Worm (Caenorhabditis elegans) whole organism, late embryonic: ENCODE data around the gene Y76B12C.4.

Experiments used
- F13H6.1 ChIP-seq: sonication (generic microtip); optimal IDR thresholded peaks from 2 replicates; lab custom pipeline; 2016; ENCODE audit warnings: missing genetic modification characterization, missing compliant biosample characterization
- K02D7.2 ChIP-seq: sonication (generic microtip); optimal IDR thresholded peaks from 2 replicates; lab custom pipeline; 2017; ENCODE audit warnings: mild to moderate bottlenecking, missing genetic modification characterization, missing compliant biosample characterization
- T23F11.4 ChIP-seq: fragments of 200-800 bp; sonication (Bioruptor generic); optimal IDR thresholded peaks from 2 replicates; lab custom pipeline; 2018; ENCODE audit warnings: mild to moderate bottlenecking, missing genetic modification characterization, missing compliant biosample characterization
- Y22D7AL.16 ChIP-seq: sonication (generic microtip); optimal IDR thresholded peaks from 2 replicates; lab custom pipeline; 2016; ENCODE audit warnings: missing genetic modification characterization, missing compliant biosample characterization
- ama-1 ChIP-seq: fragments of 150-350 bp; optimal IDR thresholded peaks from 2 replicates; lab custom pipeline; 2014
- ceh-14 ChIP-seq: sonication (generic microtip); optimal IDR thresholded peaks from 2 replicates; lab custom pipeline; 2016; ENCODE audit warnings: missing genotype, missing genetic modification characterization, missing compliant biosample characterization
- ceh-24 ChIP-seq: sonication (generic microtip); optimal IDR thresholded peaks from 2 replicates; lab custom pipeline; 2016; ENCODE audit warnings: mild to moderate bottlenecking, missing genetic modification characterization, missing compliant biosample characterization
- ceh-30 ChIP-seq: fragments of 150-350 bp; optimal IDR thresholded peaks from 2 replicates; lab custom pipeline; 2014; ENCODE audit warnings: missing biosample characterization, missing genetic modification characterization
- ceh-31 ChIP-seq: sonication (generic microtip); optimal IDR thresholded peaks from 2 replicates; lab custom pipeline; 2016; ENCODE audit warnings: missing genetic modification characterization, missing compliant biosample characterization
- ceh-45 ChIP-seq: fragments of 200-800 bp; sonication (Bioruptor generic); IDR thresholded peaks from 2 replicates; pipeline ENCODE4 v1.3.6; 2022; ENCODE audit warnings: missing genetic modification reagents, missing genetic modification characterization, missing compliant biosample characterization
- ceh-48 ChIP-seq: sonication (generic microtip); optimal IDR thresholded peaks from 2 replicates; lab custom pipeline; 2016; ENCODE audit warnings: missing genetic modification characterization, inconsistent platforms, missing compliant biosample characterization
- ceh-6 ChIP-seq: fragments of 200-800 bp; sonication (Bioruptor generic); optimal IDR thresholded peaks from 2 replicates; lab custom pipeline; 2018; ENCODE audit warnings: mild to moderate bottlenecking, missing genetic modification characterization, missing compliant biosample characterization
- dve-1 ChIP-seq: sonication (generic microtip); optimal IDR thresholded peaks from 2 replicates; lab custom pipeline; 2017; ENCODE audit warnings: antibody characterized with exemption, mild to moderate bottlenecking, missing genetic modification characterization, missing compliant biosample characterization
- elt-2 ChIP-seq: sonication (generic microtip); optimal IDR thresholded peaks from 2 replicates; lab custom pipeline; 2016; ENCODE audit warnings: missing genetic modification reagents, missing genetic modification characterization, missing compliant biosample characterization
- ets-4 ChIP-seq: sonication (generic microtip); optimal IDR thresholded peaks from 2 replicates; lab custom pipeline; 2016; ENCODE audit warnings: missing genetic modification characterization, missing compliant biosample characterization
- fax-1 ChIP-seq: sonication (generic microtip); optimal IDR thresholded peaks from 2 replicates; lab custom pipeline; 2016; ENCODE audit warnings: missing genotype, missing genetic modification characterization, missing compliant biosample characterization
- fkh-6 ChIP-seq: sonication (generic microtip); optimal IDR thresholded peaks from 2 replicates; lab custom pipeline; 2016; ENCODE audit warnings: missing genetic modification characterization, missing compliant biosample characterization
- gmeb-2 ChIP-seq: sonication (generic microtip); optimal IDR thresholded peaks from 2 replicates; lab custom pipeline; 2016; ENCODE audit warnings: missing genetic modification characterization, inconsistent platforms, missing compliant biosample characterization
- hlh-15 ChIP-seq: sonication (generic microtip); optimal IDR thresholded peaks from 2 replicates; lab custom pipeline; 2016; ENCODE audit warnings: missing genetic modification characterization, missing compliant biosample characterization
- hlh-30 ChIP-seq: sonication (generic microtip); optimal IDR thresholded peaks from 2 replicates; lab custom pipeline; 2017; ENCODE audit warnings: antibody characterized with exemption, missing genetic modification characterization, missing compliant biosample characterization; ENCODE audit not compliant: insufficient read depth
- hlh-6 ChIP-seq: sonication (generic microtip); optimal IDR thresholded peaks from 2 replicates; lab custom pipeline; 2016; ENCODE audit warnings: missing genotype, missing genetic modification characterization, missing compliant biosample characterization
- hlh-8 ChIP-seq: sonication (generic microtip); optimal IDR thresholded peaks from 2 replicates; lab custom pipeline; 2016; ENCODE audit warnings: missing genotype, missing genetic modification characterization, missing compliant biosample characterization
- mec-3 ChIP-seq: sonication (generic microtip); optimal IDR thresholded peaks from 2 replicates; lab custom pipeline; 2016; ENCODE audit warnings: borderline replicate concordance, missing genetic modification characterization, missing compliant biosample characterization
- nhr-11 ChIP-seq: fragments of 150-350 bp; optimal IDR thresholded peaks from 2 replicates; lab custom pipeline; 2014; ENCODE audit warnings: missing biosample characterization, missing genetic modification characterization
- nhr-232 ChIP-seq: sonication (generic microtip); optimal IDR thresholded peaks from 2 replicates; lab custom pipeline; 2016; ENCODE audit warnings: missing genetic modification characterization, missing compliant biosample characterization
- npax-4 ChIP-seq: sonication (generic microtip); optimal IDR thresholded peaks from 2 replicates; lab custom pipeline; 2016; ENCODE audit warnings: missing genetic modification characterization, missing compliant biosample characterization
- pag-3 ChIP-seq: sonication (generic microtip); optimal IDR thresholded peaks from 2 replicates; lab custom pipeline; 2016; ENCODE audit warnings: missing compliant biosample characterization, missing genetic modification characterization, borderline replicate concordance
- pat-9 ChIP-seq: fragments of 200-800 bp; sonication (Bioruptor generic); optimal IDR thresholded peaks from 2 replicates; lab custom pipeline; 2018; ENCODE audit warnings: mild to moderate bottlenecking, missing genetic modification characterization, moderate library complexity, missing compliant biosample characterization
- pha-4 ChIP-seq: fragments of 150-350 bp; optimal IDR thresholded peaks from 2 replicates; lab custom pipeline; 2018; ENCODE audit warnings: missing biosample characterization, missing genetic modification reagents, missing genetic modification characterization
- sdc-2 ChIP-seq: sonication (generic microtip); optimal IDR thresholded peaks from 2 replicates; lab custom pipeline; 2016; ENCODE audit warnings: missing genotype, missing genetic modification characterization, missing compliant biosample characterization
- sox-4 ChIP-seq: sonication (generic microtip); optimal IDR thresholded peaks from 2 replicates; lab custom pipeline; 2017; ENCODE audit warnings: mild to moderate bottlenecking, missing genetic modification characterization, inconsistent platforms, missing compliant biosample characterization
- tbx-2 ChIP-seq: sonication (generic microtip); optimal IDR thresholded peaks from 2 replicates; lab custom pipeline; 2016; ENCODE audit warnings: missing genetic modification characterization, missing compliant biosample characterization
- ttx-3 ChIP-seq: sonication (generic microtip); optimal IDR thresholded peaks from 2 replicates; lab custom pipeline; 2016; ENCODE audit warnings: missing genetic modification reagents, missing genetic modification characterization, missing compliant biosample characterization
- unc-3 ChIP-seq, 2 experiments: fragments of 200-800 bp in 1 of 2; sonication (Bioruptor generic) in 1 of 2; sonication (generic microtip) in 1 of 2; conservative IDR thresholded peaks in 1 of 2; optimal IDR thresholded peaks in 1 of 2; 2 replicates each; pipeline versions ENCODE4 v1.3.6 to Lab custom; 2016 to 2022; ENCODE audit warnings: missing compliant biosample characterization in 2 of 2, missing genetic modification characterization in 2 of 2, missing genetic modification reagents in 1 of 2
- unc-42 ChIP-seq: sonication (generic microtip); optimal IDR thresholded peaks from 2 replicates; lab custom pipeline; 2016; ENCODE audit warnings: missing genotype, missing genetic modification characterization, missing compliant biosample characterization
- unc-55 ChIP-seq: sonication (generic microtip); optimal IDR thresholded peaks from 2 replicates; lab custom pipeline; 2017; ENCODE audit warnings: missing biosample characterization, missing genetic modification reagents, missing genetic modification characterization
- unc-86 ChIP-seq: sonication (generic microtip); optimal IDR thresholded peaks from 2 replicates; lab custom pipeline; 2016; ENCODE audit warnings: missing genetic modification characterization, missing compliant biosample characterization
- ztf-16 ChIP-seq: sonication (generic microtip); optimal IDR thresholded peaks from 2 replicates; lab custom pipeline; 2017; ENCODE audit warnings: missing genetic modification characterization, missing compliant biosample characterization

Gene Y76B12C.4

DNA sequence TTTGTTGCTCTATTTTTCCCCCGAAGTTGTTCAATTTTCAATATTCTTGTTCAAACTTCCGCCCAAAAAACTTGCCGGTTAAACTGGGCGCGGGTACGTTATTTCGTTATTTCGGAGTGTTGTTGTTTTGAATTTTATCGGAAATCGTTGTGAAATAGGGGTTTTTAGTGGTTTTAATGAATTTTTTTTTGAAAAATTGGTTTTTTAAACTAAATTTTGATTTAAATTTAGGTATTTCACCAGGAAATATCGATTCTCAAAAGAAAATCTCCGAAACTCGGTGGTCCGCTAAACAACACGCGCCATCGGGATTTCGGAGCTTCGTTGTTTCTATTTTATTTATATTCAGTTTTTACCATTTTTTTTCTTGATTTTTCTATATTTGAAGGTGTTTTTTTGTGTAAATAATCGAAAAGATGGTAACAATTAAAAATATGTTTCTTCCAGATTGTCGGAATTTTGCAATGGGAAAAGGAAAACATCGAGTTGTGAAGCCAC lies 19.0 kb downstream of the Y76B12C.4 start, which contains the start of gene F52C12.2:
Gene F52C12.2 (plus strand): TSS at position 448 of the 498 bp plus-strand sequence.
- TF ChIP-seq unc-42, result peak; percentile 63
- TF ChIP-seq ama-1 (lab: Kevin White, UChicago), result no peak
- TF ChIP-seq unc-86 (tag; lab: Kevin White, UChicago), result peak; percentile 19
- no peak for TF ChIP-seq dve-1 (tag; lab: Kevin White, UChicago)
- TF ChIP-seq hlh-8 (tag; lab: Kevin White, UChicago), result no peak
- TF ChIP-seq hlh-30, result no peak
- TF ChIP-seq ets-4 (tag; lab: Kevin White, UChicago), result no peak
- TF ChIP-seq ceh-14 (tag; lab: Kevin White, UChicago), result no peak
- TF ChIP-seq fkh-6 (tag; lab: Kevin White, UChicago), result no peak
- TF ChIP-seq ceh-24 (tag; lab: Kevin White, UChicago), result no peak
- TF ChIP-seq ztf-16, result no peak
- TF ChIP-seq mec-3 (tag; lab: Kevin White, UChicago), result no peak
- no peak for TF ChIP-seq T23F11.4
- no peak for TF ChIP-seq tbx-2 (tag; lab: Kevin White, UChicago)
- TF ChIP-seq ceh-45 (GFP tag; lab: Robert Waterston, UW), result no peak
- TF ChIP-seq ceh-48, result peak; percentile 5
- TF ChIP-seq ceh-31 (tag; lab: Kevin White, UChicago), result no peak
- TF ChIP-seq elt-2 (tag; lab: Kevin White, UChicago), result peak; percentile 45

DNA sequence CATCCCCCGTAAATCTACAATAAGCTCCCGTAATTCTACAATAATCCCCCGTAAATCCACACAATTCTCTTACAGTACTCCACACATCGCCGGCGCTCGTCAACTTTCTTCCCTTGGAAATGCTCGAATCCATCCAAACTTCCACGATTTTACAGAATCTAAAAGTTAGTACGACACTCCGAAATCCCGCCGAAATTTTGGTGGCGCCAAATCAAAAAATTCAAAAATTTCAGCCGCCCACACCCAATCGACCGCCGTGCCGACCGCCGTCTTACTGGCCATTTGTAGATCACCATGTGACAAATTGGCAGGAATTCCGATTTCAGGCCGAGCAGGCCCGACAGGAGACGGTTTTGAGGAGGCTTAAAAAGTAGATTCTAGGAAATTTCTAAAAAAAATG lies 19.9 kb downstream of the Y76B12C.4 start:
- TF ChIP-seq hlh-15 (tag; lab: Kevin White, UChicago) (no peak), K02D7.2 (tag; lab: Kevin White, UChicago) (no peak), pat-9 (no peak), ttx-3 (tag; lab: Kevin White, UChicago) (no peak), ceh-30 (tag; lab: Kevin White, UChicago) (no peak), ceh-31 (tag; lab: Kevin White, UChicago) (no peak), Y22D7AL.16 (tag; lab: Kevin White, UChicago) (no peak), nhr-232 (no peak), hlh-8 (tag; lab: Kevin White, UChicago) (no peak), sox-4 (no peak)

DNA sequence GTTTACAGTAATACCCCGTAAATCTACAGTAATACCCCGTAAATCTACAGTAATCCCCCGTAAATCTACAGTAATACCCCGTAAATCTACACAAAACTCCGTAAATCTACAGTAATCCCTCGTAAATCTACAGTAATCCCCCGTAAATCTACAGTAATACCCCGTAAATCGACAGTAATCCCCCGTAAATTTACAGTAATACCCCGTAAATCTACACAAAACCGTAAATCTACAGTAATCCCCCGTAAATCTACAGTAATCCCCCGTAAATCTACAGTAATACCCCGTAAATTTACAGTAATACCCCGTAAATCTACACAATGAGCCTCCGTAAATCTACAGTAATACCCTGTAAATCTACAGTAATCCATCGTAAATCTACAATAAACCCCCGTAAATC lies 22.3 kb downstream of the Y76B12C.4 start:
- TF ChIP-seq dve-1 (tag; lab: Kevin White, UChicago), result peak; percentile 9
- TF ChIP-seq, all 69 proteins: peak for 1; not testable (repeated sequence) for 68

DNA sequence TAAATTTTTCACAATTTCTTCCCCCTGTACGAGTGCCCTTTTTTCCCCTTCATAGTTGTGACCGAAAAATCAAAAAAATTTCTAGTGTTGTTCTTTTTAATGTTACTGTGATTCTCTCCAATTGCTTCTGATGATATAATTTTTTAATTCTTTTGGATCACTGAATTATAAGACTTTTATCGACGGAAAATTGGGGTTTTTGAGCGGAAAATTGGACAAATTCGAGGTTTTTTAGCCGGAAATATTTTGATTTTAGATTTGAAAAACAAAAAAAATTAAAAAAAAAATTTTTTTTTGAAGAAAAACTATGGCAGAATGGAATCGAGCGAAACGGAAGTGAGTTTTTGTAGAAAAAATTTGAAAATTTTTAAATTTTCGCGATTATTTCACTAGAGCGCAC lies 24.3 kb downstream of the Y76B12C.4 start, which contains the start of gene tsen-54:
Gene tsen-54 (plus strand): TSS at position 301 of the 400 bp plus-strand sequence.
- TF ChIP-seq ama-1 (lab: Kevin White, UChicago), result no peak
- TF ChIP-seq hlh-8 (tag; lab: Kevin White, UChicago), result no peak
- no peak for TF ChIP-seq mec-3 (tag; lab: Kevin White, UChicago)
- TF ChIP-seq nhr-11, result no peak
- no peak for TF ChIP-seq hlh-6 (tag; lab: Kevin White, UChicago)
- no peak for TF ChIP-seq F13H6.1 (tag; lab: Kevin White, UChicago)
- TF ChIP-seq hlh-15 (tag; lab: Kevin White, UChicago), result no peak
- TF ChIP-seq pag-3, result no peak
- TF ChIP-seq fax-1 (tag; lab: Kevin White, UChicago), result no peak
- no peak for TF ChIP-seq ceh-48
- TF ChIP-seq gmeb-2 (tag; lab: Kevin White, UChicago), result no peak
- no peak for TF ChIP-seq ceh-31 (tag; lab: Kevin White, UChicago)
- no peak for TF ChIP-seq ceh-6
- TF ChIP-seq Y22D7AL.16 (tag; lab: Kevin White, UChicago), result no peak
- TF ChIP-seq unc-3 (GFP tag; conservative IDR thresholded peaks at IDR 0.05; lab: Robert Waterston, UW), result no peak
- TF ChIP-seq unc-3 (tag; optimal IDR thresholded peaks at IDR 0.05; lab: Kevin White, UChicago), result no peak
- TF ChIP-seq pha-4 (tag; lab: Kevin White, UChicago), result no peak
- TF ChIP-seq sdc-2, result no peak
- TF ChIP-seq npax-4, result no peak
- no peak for TF ChIP-seq unc-55 (GFP tag; lab: Kevin White, UChicago)
- TF ChIP-seq, all 69 proteins: peak for 0
